Worm (Caenorhabditis elegans): ENCODE results near the gene Y22D7AL.4.

DNA sequence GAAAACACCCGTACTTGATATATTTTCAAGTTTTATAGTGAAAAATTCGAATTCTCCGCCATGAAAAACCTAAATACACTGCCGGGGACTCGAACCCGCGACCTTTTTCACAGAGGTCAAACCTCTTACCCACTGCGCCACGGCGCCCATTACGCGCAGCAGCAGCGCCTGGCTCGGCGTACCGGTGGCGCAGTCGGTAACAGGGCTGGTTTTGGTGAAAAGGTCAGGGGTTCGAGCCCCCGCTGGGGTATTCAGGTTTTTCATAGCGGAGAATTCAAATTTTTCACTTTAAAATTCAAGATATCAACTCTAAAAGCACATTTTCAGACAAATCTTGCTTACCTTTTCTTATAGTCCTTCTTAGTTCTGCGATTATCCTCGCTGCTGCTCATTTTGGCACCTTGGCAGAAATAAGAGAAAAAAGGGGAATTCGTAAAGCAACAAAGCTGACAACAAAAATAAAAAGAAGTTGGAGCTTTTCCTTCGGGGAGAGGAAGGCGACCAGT is 38.4 kb downstream of the Y22D7AL.4 start, which contains the start of gene Y22D7AL.16:
- TF ChIP-seq him-1 (tag; optimal IDR thresholded peaks at IDR 0.05) (no peak), dao-5 (tag; optimal IDR thresholded peaks at IDR 0.05) (no peak), W03F9.2 (tag; optimal IDR thresholded peaks at IDR 0.05) (no peak)
